Worm (Caenorhabditis elegans) whole organism, early embryonic: ENCODE data around the gene srbc-82.

Experiments
- flt-1 ChIP-seq: fragments of 200-800 bp; sonication (Bioruptor generic); IDR thresholded peaks from 2 replicates; pipeline ENCODE4 v1.3.6; 2022; ENCODE audit warnings: missing genetic modification characterization, missing compliant biosample characterization
- pes-1 ChIP-seq: fragments of 200-800 bp; sonication (Bioruptor generic); IDR thresholded peaks from 2 replicates; pipeline ENCODE4 v1.3.6; 2022; ENCODE audit warnings: missing genetic modification reagents, missing genetic modification characterization, missing compliant biosample characterization
- tbx-37 ChIP-seq: fragments of 200-800 bp; sonication (Bioruptor generic); conservative IDR thresholded peaks from 2 replicates; pipeline ENCODE4 v1.3.6; 2022; ENCODE audit warnings: missing genetic modification reagents, missing genetic modification characterization, missing compliant biosample characterization

DNA sequence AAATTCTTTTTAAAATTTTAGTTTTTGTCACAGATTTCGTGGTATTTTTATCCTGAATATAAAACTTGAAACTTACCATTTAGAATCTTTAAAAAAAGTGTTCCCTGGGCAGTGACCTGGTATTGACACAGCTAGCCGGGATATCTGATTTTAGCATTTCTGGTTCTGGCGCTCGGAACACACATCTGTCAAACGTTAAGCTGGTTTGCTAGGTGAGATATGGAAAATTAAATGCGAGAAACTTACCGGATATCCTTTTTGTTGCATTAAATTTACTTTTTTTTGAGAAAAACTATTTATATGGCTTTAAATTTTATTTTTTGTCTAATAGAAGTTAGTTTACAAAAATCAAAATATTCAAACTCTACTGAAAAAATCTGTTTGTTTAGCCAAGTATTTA is 14.6 kb upstream of the srbc-82 start, which contains the start of gene F28G4.4:
- TF ChIP-seq pes-1 (GFP tag; lab: Robert Waterston, UW) (no peak), flt-1 (GFP tag; lab: Robert Waterston, UW) (no peak), tbx-37 (GFP tag; lab: Robert Waterston, UW) (no peak)
